Worm (Caenorhabditis elegans) whole organism, L1 larva: Measurements from ENCODE around the gene F20A1.8.

ENCODE experiments used
- C16A3.4 ChIP-seq: fragments of 150-350 bp; optimal IDR thresholded peaks from 2 replicates; lab custom pipeline; 2014; ENCODE audit warnings: missing biosample characterization, missing genetic modification characterization
- ceh-82 ChIP-seq, 3 experiments: fragments of 150-350 bp in 1 of 3; sonication (generic microtip) in 2 of 3; optimal IDR thresholded peaks; 2 replicates each; lab custom pipeline; 2014 to 2017; ENCODE audit warnings: missing biosample characterization in 3 of 3, missing genetic modification characterization in 3 of 3
- dpl-1 ChIP-seq, 3 experiments: fragments of 150-350 bp in 2 of 3; sonication (generic microtip) in 1 of 3; optimal IDR thresholded peaks; 2 replicates each; lab custom pipeline; 2014 to 2017; ENCODE audit warnings: missing biosample characterization in 3 of 3, missing genetic modification characterization in 3 of 3, missing genetic modification reagents in 3 of 3
- dsc-1 ChIP-seq: sonication (generic microtip); optimal IDR thresholded peaks from 2 replicates; lab custom pipeline; 2016; ENCODE audit warnings: mild to moderate bottlenecking, missing genetic modification characterization, missing compliant biosample characterization
- efl-1 ChIP-seq, 4 experiments: fragments of 150-350 bp; optimal IDR thresholded peaks in 3 of 4; peaks in 1 of 4; 1 replicate in 1 of 4; 2 replicates in 3 of 4; lab custom pipeline; 2014; ENCODE audit warnings: missing biosample characterization in 2 of 4, missing genetic modification characterization in 2 of 4, missing genetic modification reagents in 2 of 4
- efl-3 ChIP-seq: fragments of 200-800 bp; sonication (Bioruptor generic); optimal IDR thresholded peaks from 2 replicates; lab custom pipeline; 2018; ENCODE audit warnings: mild to moderate bottlenecking, missing genetic modification characterization, missing compliant biosample characterization
- egl-27 ChIP-seq, 2 experiments: fragments of 150-350 bp in 1 of 2; sonication (generic microtip); optimal IDR thresholded peaks; 3 replicates each; lab custom pipeline; 2017 to 2018; ENCODE audit warnings: missing biosample characterization in 2 of 2, missing genetic modification characterization in 2 of 2, missing genetic modification reagents in 2 of 2
- elt-2 ChIP-seq: sonication (generic microtip); optimal IDR thresholded peaks from 2 replicates; lab custom pipeline; 2016; ENCODE audit warnings: missing genetic modification characterization, mild to moderate bottlenecking, inconsistent platforms, missing compliant biosample characterization, missing genetic modification reagents
- elt-3 ChIP-seq, 6 experiments: fragments of 150-350 bp in 1 of 6; sonication (generic microtip); optimal IDR thresholded peaks; 2 replicates each; lab custom pipeline; 2017 to 2018; ENCODE audit warnings: missing biosample characterization in 6 of 6, missing genetic modification characterization in 6 of 6, inconsistent platforms in 1 of 6
- isw-1 ChIP-seq: fragments of 200-800 bp; sonication (Bioruptor generic); IDR thresholded peaks from 2 replicates; pipeline ENCODE4 v1.3.6; 2022; ENCODE audit warnings: missing genetic modification characterization, missing compliant biosample characterization
- lin-13 ChIP-seq: fragments of 150-350 bp; optimal IDR thresholded peaks from 2 replicates; lab custom pipeline; 2014; ENCODE audit warnings: missing biosample characterization, missing genetic modification reagents, missing genetic modification characterization
- lin-14 ChIP-seq: fragments of 200-800 bp; sonication (Bioruptor generic); optimal IDR thresholded peaks from 2 replicates; lab custom pipeline; 2018; ENCODE audit warnings: mild to moderate bottlenecking, missing genetic modification characterization, moderate library complexity, missing compliant biosample characterization
- lin-15B ChIP-seq: fragments of 150-350 bp; sonication (generic microtip); optimal IDR thresholded peaks from 3 replicates; lab custom pipeline; 2014; ENCODE audit warnings: missing biosample characterization, missing genetic modification characterization
- lir-3 ChIP-seq: sonication (generic microtip); optimal IDR thresholded peaks from 2 replicates; lab custom pipeline; 2016; ENCODE audit warnings: mild to moderate bottlenecking, missing genetic modification characterization, moderate library complexity, missing compliant biosample characterization; ENCODE audit not compliant: poor library complexity
- lsy-2 ChIP-seq, 2 experiments: fragments of 150-350 bp; optimal IDR thresholded peaks; 2 replicates each; lab custom pipeline; 2014; ENCODE audit warnings: missing biosample characterization in 2 of 2, missing genetic modification characterization in 2 of 2
- mab-9 ChIP-seq: fragments of 200-800 bp; sonication (Bioruptor generic); IDR thresholded peaks from 2 replicates; pipeline ENCODE4 v1.3.6; 2022; ENCODE audit warnings: missing genetic modification reagents, missing genetic modification characterization, missing compliant biosample characterization
- mdl-1 ChIP-seq, 2 experiments: fragments of 150-350 bp; optimal IDR thresholded peaks; 2 replicates each; lab custom pipeline; 2014 to 2017; ENCODE audit warnings: missing biosample characterization in 2 of 2, missing genetic modification characterization in 2 of 2, inconsistent platforms in 1 of 2
- mef-2 ChIP-seq: fragments of 150-350 bp; optimal IDR thresholded peaks from 2 replicates; lab custom pipeline; 2014; ENCODE audit warnings: missing biosample characterization, missing genetic modification characterization
- nhr-11 ChIP-seq: fragments of 150-350 bp; optimal IDR thresholded peaks from 2 replicates; lab custom pipeline; 2014; ENCODE audit warnings: missing biosample characterization, missing genetic modification characterization
- nhr-19 ChIP-seq: fragments of 200-800 bp; sonication (Bioruptor generic); conservative IDR thresholded peaks from 2 replicates; pipeline ENCODE4 v1.3.6; 2022; ENCODE audit warnings: missing genetic modification characterization, missing compliant biosample characterization
- nhr-20 ChIP-seq: sonication (generic microtip); optimal IDR thresholded peaks from 2 replicates; lab custom pipeline; 2016; ENCODE audit warnings: mild to moderate bottlenecking, missing genetic modification characterization, missing compliant biosample characterization
- nhr-28 ChIP-seq: fragments of 150-350 bp; optimal IDR thresholded peaks from 2 replicates; lab custom pipeline; 2014; ENCODE audit warnings: missing biosample characterization, missing genetic modification characterization
- nhr-71 ChIP-seq: sonication (generic microtip); optimal IDR thresholded peaks from 2 replicates; lab custom pipeline; 2016; ENCODE audit warnings: mild to moderate bottlenecking, missing genetic modification characterization, moderate library complexity, missing compliant biosample characterization
- nhr-76 ChIP-seq: sonication (generic microtip); optimal IDR thresholded peaks from 2 replicates; lab custom pipeline; 2017; ENCODE audit warnings: missing biosample characterization, missing genetic modification characterization
- nhr-84 ChIP-seq: sonication (generic microtip); optimal IDR thresholded peaks from 2 replicates; lab custom pipeline; 2017; ENCODE audit warnings: missing biosample characterization, missing genetic modification characterization
- nhr-85 ChIP-seq: sonication (generic microtip); peaks from one replicate; lab custom pipeline; 2016; ENCODE audit warnings: missing genetic modification characterization, inconsistent platforms, missing compliant biosample characterization
- nhr-90 ChIP-seq: sonication (generic microtip); optimal IDR thresholded peaks from 2 replicates; lab custom pipeline; 2016; ENCODE audit warnings: mild to moderate bottlenecking, missing genetic modification characterization, missing compliant biosample characterization; ENCODE audit not compliant: poor library complexity
- pax-3 ChIP-seq: fragments of 200-800 bp; sonication (Bioruptor generic); optimal IDR thresholded peaks from 2 replicates; lab custom pipeline; 2018; ENCODE audit warnings: mild to moderate bottlenecking, missing genetic modification characterization, moderate library complexity, missing compliant biosample characterization
- rnt-1 ChIP-seq: sonication (generic microtip); optimal IDR thresholded peaks from 2 replicates; lab custom pipeline; 2016; ENCODE audit warnings: mild to moderate bottlenecking, missing genetic modification characterization, moderate library complexity, missing compliant biosample characterization
- snpc-4 ChIP-seq: fragments of 150-350 bp; optimal IDR thresholded peaks from 2 replicates; lab custom pipeline; 2014; ENCODE audit warnings: missing biosample characterization, missing genetic modification characterization
- sox-4 ChIP-seq: sonication (generic microtip); optimal IDR thresholded peaks from 2 replicates; lab custom pipeline; 2016; ENCODE audit warnings: missing genetic modification characterization, missing compliant biosample characterization
- sup-37 ChIP-seq: fragments of 200-800 bp; sonication (Bioruptor generic); optimal IDR thresholded peaks from 2 replicates; lab custom pipeline; 2018; ENCODE audit warnings: mild to moderate bottlenecking, missing genetic modification characterization, missing compliant biosample characterization
- tlp-1 ChIP-seq: fragments of 150-350 bp; optimal IDR thresholded peaks from 2 replicates; lab custom pipeline; 2014; ENCODE audit warnings: missing biosample characterization, missing genetic modification characterization
- unc-130 ChIP-seq: fragments of 150-350 bp; optimal IDR thresholded peaks from 2 replicates; lab custom pipeline; 2017; ENCODE audit warnings: missing biosample characterization, missing genetic modification characterization, inconsistent platforms
- xbp-1 ChIP-seq: sonication (generic microtip); optimal IDR thresholded peaks from 2 replicates; lab custom pipeline; 2016; ENCODE audit warnings: missing genetic modification characterization, missing compliant biosample characterization
- ztf-11 ChIP-seq, 2 experiments: sonication (generic microtip); optimal IDR thresholded peaks; 2 replicates each; lab custom pipeline; 2016 to 2017; ENCODE audit warnings: missing genetic modification characterization in 2 of 2, missing biosample characterization in 1 of 2, missing compliant biosample characterization in 1 of 2
- ztf-4 ChIP-seq: fragments of 150-350 bp; optimal IDR thresholded peaks from 2 replicates; lab custom pipeline; 2014; ENCODE audit warnings: missing biosample characterization, missing genetic modification characterization

The F20A1.8 gene

DNA sequence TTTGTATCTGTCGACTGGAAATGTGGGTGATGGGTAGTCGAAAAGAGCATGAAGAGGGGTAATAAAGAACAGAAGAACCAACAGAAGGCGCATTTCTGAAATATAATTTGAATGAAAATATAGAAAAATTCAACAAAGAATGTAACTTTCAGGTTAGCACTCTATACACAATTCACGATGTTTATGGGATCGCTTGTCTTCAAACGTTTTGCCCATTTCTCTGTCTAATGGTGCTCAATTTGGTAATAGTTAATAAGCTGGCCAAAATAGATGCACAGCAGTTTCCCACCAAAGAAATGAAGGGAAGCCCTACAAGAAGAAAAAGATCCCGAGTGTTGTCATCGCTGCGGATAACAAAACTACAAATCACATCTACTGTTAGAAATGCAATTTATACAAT, at the start of gene F20A1.8:
Gene F20A1.8, minus strand, starts transcription at position 101 of the 400 bp plus-strand sequence.
- TF ChIP-seq pax-3 (tag; lab: Kevin White, UChicago) (no peak), nhr-11 (tag; lab: Kevin White, UChicago) (no peak), mdl-1 (tag; optimal IDR thresholded peaks at IDR 0.05; lab: Kevin White, UChicago) (no peak), snpc-4 (tag; lab: Kevin White, UChicago) (no peak), sup-37 (GFP tag; lab: Kevin White, UChicago) (no peak), mef-2 (tag; lab: Kevin White, UChicago) (no peak), nhr-28 (tag; lab: Kevin White, UChicago) (no peak)

DNA sequence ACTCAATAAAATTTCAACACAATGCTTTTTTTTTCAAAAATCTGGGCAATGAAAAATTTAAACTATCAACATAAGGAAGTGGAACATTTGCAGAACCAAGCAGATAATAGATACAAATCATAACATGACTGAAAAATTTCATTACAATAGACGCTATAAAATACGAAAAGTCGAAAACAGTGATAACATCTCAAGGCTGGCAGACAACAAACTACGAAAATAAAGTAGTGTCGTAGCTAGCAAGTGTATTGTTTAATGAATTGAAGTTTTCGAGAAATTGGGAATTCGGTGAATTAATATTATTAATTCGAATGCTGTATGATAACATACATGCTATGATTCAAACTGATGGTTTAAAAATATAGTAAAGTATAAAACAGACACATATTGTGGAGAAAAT, 49.4 kb upstream of the F20A1.8 start:
- TF ChIP-seq efl-1 (optimal IDR thresholded peaks at IDR 0.05; lab: Kevin White, UChicago) (no peak), efl-1 (GFP tag; optimal IDR thresholded peaks at IDR 0.05 in 1 of 2; lab: Kevin White, UChicago) (peak in 1 of 2 experiments; percentile 6), nhr-84 (tag; lab: Kevin White, UChicago) (no peak)
- TF ChIP-seq, all 84 proteins: peak for 1

DNA sequence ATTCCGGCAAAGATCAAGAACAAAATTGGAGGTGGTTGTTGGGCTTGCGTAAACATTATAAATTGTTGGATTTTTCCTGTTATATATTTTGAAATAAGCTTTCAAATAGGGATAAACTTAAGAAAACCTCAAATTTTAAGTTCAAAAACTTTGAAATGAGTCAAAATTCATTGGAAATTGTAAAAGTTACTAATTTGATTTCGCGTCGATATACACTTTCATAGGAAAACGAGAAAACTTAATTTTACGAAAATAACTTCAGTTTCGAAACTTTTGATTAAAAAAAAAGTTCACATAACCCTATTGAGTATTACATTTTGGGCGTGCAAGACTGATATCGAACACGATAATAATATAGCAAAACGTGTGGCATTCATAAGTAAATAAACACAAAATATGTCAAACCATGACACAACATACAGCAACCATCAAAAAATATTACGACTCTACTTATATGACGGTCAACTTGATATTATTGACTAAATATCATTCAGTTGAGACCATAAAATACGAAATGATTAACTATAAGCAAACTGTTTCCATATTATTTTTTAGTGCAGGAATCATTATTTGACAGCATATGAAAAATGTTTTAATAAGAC, 48.8 kb upstream of the F20A1.8 start:
- no peak for TF ChIP-seq isw-1 (GFP tag; lab: Robert Waterston, UW)
- TF ChIP-seq efl-1 (optimal IDR thresholded peaks at IDR 0.05; lab: Kevin White, UChicago): no peak
- TF ChIP-seq efl-1 (GFP tag; optimal IDR thresholded peaks at IDR 0.05 in 1 of 2; lab: Kevin White, UChicago): peak in 1 of 2 experiments; percentile 91
- TF ChIP-seq, all 84 proteins: peak for 1

DNA sequence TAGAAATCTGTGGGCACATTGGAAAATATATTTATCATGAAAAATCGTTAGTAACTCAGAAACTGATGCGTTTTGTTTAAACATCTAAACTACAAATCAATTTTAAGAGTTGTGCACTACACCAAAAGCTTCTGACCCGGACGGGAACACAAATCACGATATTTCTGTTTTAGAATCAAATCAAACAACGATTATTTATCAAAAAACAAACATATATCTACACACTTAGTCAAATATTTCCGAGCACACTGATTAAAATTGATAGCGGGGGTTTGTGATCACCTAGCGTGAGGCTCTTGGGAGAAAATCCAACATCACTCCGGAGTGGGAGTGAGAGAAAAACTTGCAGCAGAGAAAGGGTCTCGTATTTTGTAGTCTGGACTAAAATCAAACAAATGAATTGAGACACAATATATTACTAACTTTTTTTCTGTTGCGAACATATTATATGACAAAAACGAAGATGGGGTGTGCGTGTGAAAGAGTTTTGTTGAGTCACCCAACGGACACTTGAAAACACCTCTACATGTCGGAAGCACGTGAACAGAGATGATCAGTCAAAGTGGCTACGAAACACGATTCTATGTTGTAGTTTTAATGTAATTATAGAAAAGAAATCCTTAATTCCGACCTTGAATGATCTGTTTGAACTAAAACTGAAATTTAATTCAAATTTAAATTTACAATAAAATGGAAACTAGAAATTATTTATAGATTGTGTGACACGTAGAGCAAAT, 48.0 kb upstream of the F20A1.8 start:
- TF ChIP-seq sup-37 (GFP tag; lab: Kevin White, UChicago) (no peak), efl-3 (no peak), ceh-82 (tag; optimal IDR thresholded peaks at IDR 0.05; lab: Kevin White, UChicago) (no peak), nhr-28 (tag; lab: Kevin White, UChicago) (no peak), mab-9 (GFP tag; lab: Robert Waterston, UW) (no peak), dsc-1 (peak; percentile 14), mef-2 (tag; lab: Kevin White, UChicago) (no peak), nhr-85 (tag; lab: Kevin White, UChicago) (peak; percentile 71), lir-3 (tag; lab: Kevin White, UChicago) (no peak), elt-2 (peak; percentile 67), rnt-1 (tag; lab: Kevin White, UChicago) (no peak), tlp-1 (tag; lab: Kevin White, UChicago) (no peak), lin-14 (peak; percentile 15), sox-4 (no peak), nhr-20 (tag; lab: Kevin White, UChicago) (peak; percentile 51), nhr-71 (tag; lab: Kevin White, UChicago) (peak; percentile 19)
- TF ChIP-seq, all 84 proteins: peak for 6

DNA sequence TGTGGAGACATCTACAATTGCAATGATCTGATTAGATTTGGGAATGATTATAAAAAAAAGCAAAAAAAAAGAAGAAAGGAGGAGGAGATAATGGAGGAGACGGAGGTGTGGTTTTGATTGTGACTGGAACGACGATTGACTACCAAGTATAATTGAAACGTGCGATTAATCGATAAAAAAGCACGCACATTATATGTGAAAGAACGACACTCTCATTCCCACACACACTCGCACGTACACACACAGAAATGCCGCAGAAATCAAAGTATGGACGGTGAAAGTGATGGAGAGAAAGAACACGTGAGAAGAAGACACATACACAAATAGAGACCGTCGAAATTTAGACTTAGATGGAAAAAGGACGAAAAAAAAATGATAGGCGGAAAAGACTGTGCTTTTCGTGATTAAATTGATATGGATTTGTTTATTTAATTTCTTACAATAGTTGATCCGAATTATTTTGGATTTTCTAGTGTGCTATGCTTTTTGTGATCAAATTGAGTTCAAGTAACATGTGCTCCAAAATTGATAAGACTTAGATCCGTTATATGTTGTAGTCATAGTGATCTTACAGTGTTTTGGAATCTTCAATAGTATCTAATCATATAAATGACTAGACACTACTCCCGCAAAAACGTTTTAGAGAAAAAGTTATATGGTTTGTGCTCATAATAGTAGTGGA, 46.4 kb upstream of the F20A1.8 start, which contains the start of gene nhr-135:
Gene nhr-135, minus strand, starts transcription at position 51 of the 682 bp plus-strand sequence.
- TF ChIP-seq lin-13 (no peak), xbp-1 (tag; lab: Kevin White, UChicago) (no peak), sup-37 (GFP tag; lab: Kevin White, UChicago) (no peak), efl-1 (optimal IDR thresholded peaks at IDR 0.05; lab: Kevin White, UChicago) (peak in 1 of 2 experiments; percentile 30), efl-1 (GFP tag; optimal IDR thresholded peaks at IDR 0.05 in 1 of 2; lab: Kevin White, UChicago) (peak; percentile 24 to 40), nhr-19 (GFP tag; lab: Robert Waterston, UW) (peak; percentile 25), ztf-4 (tag; lab: Kevin White, UChicago) (no peak), rnt-1 (tag; lab: Kevin White, UChicago) (no peak), nhr-76 (tag; lab: Kevin White, UChicago) (no peak), mef-2 (tag; lab: Kevin White, UChicago) (no peak), mdl-1 (tag; optimal IDR thresholded peaks at IDR 0.05; lab: Kevin White, UChicago) (peak in 1 of 2 experiments; percentile 89), unc-130 (tag; lab: Kevin White, UChicago) (peak; percentile 56), efl-3 (no peak), dpl-1 (GFP tag; optimal IDR thresholded peaks at IDR 0.05; lab: Kevin White, UChicago) (peak in 2 of 3 experiments; percentile 28 to 32), elt-2 (peak; percentile 81), nhr-84 (tag; lab: Kevin White, UChicago) (no peak), dsc-1 (no peak), lin-15B (no peak), ztf-11 (tag; optimal IDR thresholded peaks at IDR 0.05; lab: Kevin White, UChicago) (no peak), lsy-2 (tag; optimal IDR thresholded peaks at IDR 0.05; lab: Kevin White, UChicago) (peak in 1 of 2 experiments; percentile 50), nhr-90 (tag; lab: Kevin White, UChicago) (peak; percentile 60), elt-3 (tag; optimal IDR thresholded peaks at IDR 0.05; lab: Kevin White, UChicago) (peak in 4 of 6 experiments; percentile 12 to 69 (median 49)), nhr-85 (tag; lab: Kevin White, UChicago) (peak; percentile 57), C16A3.4 (tag; lab: Kevin White, UChicago) (peak; percentile 6), egl-27 (tag; optimal IDR thresholded peaks at IDR 0.05; lab: Kevin White, UChicago) (no peak), lin-14 (peak; percentile 83)
